Worm (Caenorhabditis elegans): ENCODE measurements around the gene clec-38.

clec-38 gene

DNA sequence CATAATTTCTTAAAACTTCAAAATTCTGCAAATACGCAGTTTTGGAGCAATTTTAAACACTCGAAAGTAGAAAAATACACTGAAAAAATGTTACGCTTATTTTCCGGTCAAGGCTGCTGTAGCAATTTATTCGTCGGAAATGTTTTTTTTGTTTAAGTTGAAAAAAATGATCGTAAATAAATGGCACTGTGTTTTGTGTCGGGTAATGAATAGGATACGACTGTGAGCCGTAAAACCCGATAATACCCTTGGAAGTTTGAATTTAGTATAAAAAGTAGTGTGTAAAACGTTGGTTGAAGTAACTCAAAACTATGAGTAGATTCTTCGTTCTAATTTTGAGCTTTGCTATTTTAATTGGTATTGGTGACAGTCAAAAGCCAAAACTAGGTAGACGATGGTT, 8.5 kb downstream of the clec-38 start, which contains the start of gene T25E12.14:
T25E12.14 (plus strand) TSS at position 301 of the 400 bp plus-strand sequence.
- TF ChIP-seq C06A6.2 (GFP tag; conservative IDR thresholded peaks at IDR 0.05) (no peak), Y67H2A.10 (GFP tag; conservative IDR thresholded peaks at IDR 0.05) (no peak), mxl-1 (tag; optimal IDR thresholded peaks at IDR 0.05) (no peak), ZK185.1 (tag; optimal IDR thresholded peaks at IDR 0.05; ENCODE audit: poor library complexity, severe bottlenecking) (no peak), nhr-179 (tag; optimal IDR thresholded peaks at IDR 0.05) (no peak), Y53F4B.3 (GFP tag; IDR thresholded peaks at IDR 0.05) (no peak), lin-40 (tag; optimal IDR thresholded peaks at IDR 0.05) (no peak), unc-130 (GFP tag; optimal IDR thresholded peaks at IDR 0.05) (no peak), F49E8.2 (tag; optimal IDR thresholded peaks at IDR 0.05; ENCODE audit: insufficient read depth) (no peak), dox-1 (GFP tag; IDR thresholded peaks at IDR 0.05) (no peak), snpc-3.4 (tag; optimal IDR thresholded peaks at IDR 0.05) (no peak), T07F8.4 (tag; optimal IDR thresholded peaks at IDR 0.05) (no peak), cebp-1 (GFP tag; IDR thresholded peaks at IDR 0.05) (no peak), cebp-1 (tag; optimal IDR thresholded peaks at IDR 0.05) (no peak)

DNA sequence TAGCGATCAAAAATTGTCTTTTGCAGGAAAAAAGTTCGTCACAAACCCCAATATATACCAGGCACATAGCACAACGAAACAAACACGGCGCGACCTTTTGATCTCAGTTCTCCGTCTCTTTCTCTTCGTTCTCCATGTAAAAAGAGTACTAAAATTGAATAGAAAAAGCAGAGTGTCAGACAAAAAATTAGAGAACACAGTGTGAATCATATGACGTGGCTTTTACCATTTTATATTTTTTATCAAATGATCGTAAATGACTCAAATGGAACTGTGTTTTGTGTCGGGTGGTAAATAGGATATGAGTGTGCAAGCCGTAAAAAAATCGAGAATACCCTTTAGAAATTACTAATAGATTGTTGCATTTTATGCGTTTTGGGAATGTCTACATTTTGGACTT, 9.5 kb downstream of the clec-38 start:
- peak; percentile 35 for TF ChIP-seq attf-5 (GFP tag; optimal IDR thresholded peaks at IDR 0.05)
- peak in 1 of 2 experiments; percentile 10 for TF ChIP-seq let-607 (tag; optimal IDR thresholded peaks at IDR 0.05)
- TF ChIP-seq aptf-3 (GFP tag; IDR thresholded peaks at IDR 0.05), result no peak
- no peak for TF ChIP-seq snpc-4 (GFP tag; optimal IDR thresholded peaks at IDR 0.05)
- peak in 2 of 4 experiments; percentile 38 to 46 for TF ChIP-seq snpc-4 (tag; optimal IDR thresholded peaks at IDR 0.05)
- peak; percentile 88 for TF ChIP-seq nhr-80 (tag; optimal IDR thresholded peaks at IDR 0.05)
- peak; percentile 14 for TF ChIP-seq atf-7 (tag; optimal IDR thresholded peaks at IDR 0.05)

DNA sequence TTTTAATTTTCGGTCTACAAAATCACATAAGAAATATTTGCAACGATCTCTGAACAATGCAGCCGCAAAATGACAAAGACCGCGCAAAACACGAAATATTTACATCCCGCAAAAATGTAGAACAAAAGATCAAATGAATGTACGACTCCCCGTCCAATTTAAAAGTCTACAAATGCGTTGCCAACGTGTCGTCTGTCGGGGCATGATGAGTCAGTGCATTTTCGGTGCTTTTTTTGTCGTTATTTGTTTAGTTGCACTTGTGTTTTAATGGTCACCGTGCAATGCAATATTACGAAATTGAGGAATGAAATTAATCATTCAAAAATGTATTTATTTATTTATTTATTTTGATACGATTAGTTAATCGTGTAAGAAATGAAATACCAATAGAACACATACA, 10.8 kb downstream of the clec-38 start:
- peak; percentile 35; the same call in 1 of the 2 replicates for TF ChIP-seq cebp-1 (GFP tag; IDR thresholded peaks at IDR 0.05)
- TF ChIP-seq cebp-1 (tag; optimal IDR thresholded peaks at IDR 0.05), result no peak
- TF ChIP-seq zim-3 (tag; optimal IDR thresholded peaks at IDR 0.05), result no peak

DNA sequence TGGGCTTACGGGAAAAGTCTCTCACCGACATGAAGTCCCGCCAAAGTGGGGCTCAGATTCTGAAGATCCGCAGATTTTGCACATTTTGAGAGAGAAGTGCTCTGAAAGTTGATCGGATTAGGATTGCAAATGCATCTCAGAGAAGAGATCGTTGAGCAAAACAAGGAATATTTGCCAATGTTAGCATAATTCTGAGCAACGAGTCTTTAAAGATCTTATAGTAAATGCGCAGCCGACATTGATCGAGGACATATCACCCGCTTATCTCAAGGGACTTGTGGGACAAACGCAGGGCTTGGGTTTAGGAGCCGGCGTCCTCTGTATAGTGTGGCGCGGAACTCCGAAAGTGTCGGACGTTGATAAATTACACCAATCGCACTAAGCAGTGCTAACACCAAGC, 11.7 kb downstream of the clec-38 start, which contains the start of gene nhr-112:
nhr-112 (minus strand) TSS at position 101 of the 400 bp plus-strand sequence.
- TF ChIP-seq Y53F4B.3 (GFP tag; IDR thresholded peaks at IDR 0.05), result no peak
- no peak for TF ChIP-seq ceh-40 (GFP tag; IDR thresholded peaks at IDR 0.05)
- TF ChIP-seq sdz-38 (tag; optimal IDR thresholded peaks at IDR 0.05), result no peak
- TF ChIP-seq pha-4 (tag; optimal IDR thresholded peaks at IDR 0.05), result no peak
- no peak for TF ChIP-seq hmg-20 (GFP tag; IDR thresholded peaks at IDR 0.05)
- no peak for TF ChIP-seq F49E8.2 (tag; optimal IDR thresholded peaks at IDR 0.05; ENCODE audit: insufficient read depth)
- TF ChIP-seq lin-40 (tag; optimal IDR thresholded peaks at IDR 0.05), result no peak
- no peak for TF ChIP-seq somi-1 (GFP tag; optimal IDR thresholded peaks at IDR 0.05)
- no peak for TF ChIP-seq ceh-91 (GFP tag; IDR thresholded peaks at IDR 0.05)
- TF ChIP-seq unc-130 (GFP tag; optimal IDR thresholded peaks at IDR 0.05), result no peak
- TF ChIP-seq cebp-2 (GFP tag; IDR thresholded peaks at IDR 0.05), result no peak
- no peak for TF ChIP-seq Y79H2A.3 (GFP tag; conservative IDR thresholded peaks at IDR 0.05)
- no peak for TF ChIP-seq ztf-25 (GFP tag; IDR thresholded peaks at IDR 0.05)
- TF ChIP-seq sea-2 (GFP tag; IDR thresholded peaks at IDR 0.05), result no peak
- no peak for TF ChIP-seq F55B11.4 (tag; optimal IDR thresholded peaks at IDR 0.05; ENCODE audit: borderline replicate concordance, insufficient read depth)
- no peak for TF ChIP-seq akir-1 (GFP tag; optimal IDR thresholded peaks at IDR 0.05)
- no peak for TF ChIP-seq ceh-79 (tag; optimal IDR thresholded peaks at IDR 0.05)
- no peak for TF ChIP-seq hlh-12 (tag; optimal IDR thresholded peaks at IDR 0.05)
- no peak for TF ChIP-seq dox-1 (GFP tag; IDR thresholded peaks at IDR 0.05)
